Fruit fly (Drosophila melanogaster) S2 (cell line): ENCODE results near the gene CG5790.

Experiments
- CG8478 ChIP-seq: fragments of >200 bp; optimal IDR thresholded peaks from 2 replicates; lab custom pipeline; 2018
- CTCF ChIP-seq, 2 experiments: fragments of >200 bp; optimal IDR thresholded peaks; 2 replicates each; lab custom pipeline; 2018

The CG5790 gene

DNA sequence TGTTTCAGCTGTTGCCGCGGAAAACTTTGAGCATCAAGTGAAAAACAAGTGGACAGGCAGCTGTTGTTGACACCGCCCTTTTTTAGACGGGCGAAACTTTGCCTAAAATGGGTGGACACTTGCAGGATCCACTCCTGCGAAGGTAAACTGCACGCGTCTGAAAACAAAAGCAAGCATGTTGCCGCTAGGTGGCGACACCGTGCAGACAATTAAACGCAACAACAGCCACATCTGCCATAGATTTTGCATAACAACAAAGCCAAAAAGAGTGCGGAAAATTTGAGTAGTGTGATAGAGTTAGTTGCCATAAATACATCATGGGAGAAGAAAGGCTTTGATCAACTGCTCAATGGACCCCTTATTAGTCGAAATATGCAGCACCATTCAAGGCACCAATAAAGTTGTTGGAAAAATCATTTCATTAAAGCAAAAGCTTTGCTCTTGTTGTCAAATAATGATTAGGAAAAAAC, at the start of gene CG5790:
CG5790 (plus strand) TSS at position 420 of the 470 bp plus-strand sequence.
- TF ChIP-seq CG8478 (lab: Kevin White, UChicago) (no peak), CTCF (optimal IDR thresholded peaks at IDR 0.05; lab: Kevin White, UChicago) (peak; percentile 82 to 90)

DNA sequence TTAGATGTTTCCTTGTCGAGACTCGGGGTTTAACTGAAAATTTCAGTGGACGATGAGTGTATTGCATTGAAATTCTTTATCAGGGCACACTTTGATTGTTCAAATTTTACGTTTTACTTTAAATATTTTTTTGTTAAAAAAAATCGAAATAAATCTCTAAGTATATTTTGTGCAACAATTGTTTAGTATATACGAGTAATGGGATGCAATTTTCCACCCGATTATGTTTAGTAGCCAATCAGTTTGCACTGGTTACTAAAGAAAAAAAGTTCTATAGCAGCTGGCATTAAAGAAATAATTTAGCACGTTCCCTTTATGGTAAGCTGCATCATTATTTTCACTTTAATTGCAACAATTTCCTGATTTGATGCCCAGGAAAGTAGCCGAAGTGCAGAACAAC, 36.8 kb upstream of the CG5790 start, which contains the start of gene CG31788:
CG31788 (minus strand) TSS at position 101 of the 400 bp plus-strand sequence.
- TF ChIP-seq CTCF (optimal IDR thresholded peaks at IDR 0.05; lab: Kevin White, UChicago) (no peak), CG8478 (lab: Kevin White, UChicago) (no peak)

DNA sequence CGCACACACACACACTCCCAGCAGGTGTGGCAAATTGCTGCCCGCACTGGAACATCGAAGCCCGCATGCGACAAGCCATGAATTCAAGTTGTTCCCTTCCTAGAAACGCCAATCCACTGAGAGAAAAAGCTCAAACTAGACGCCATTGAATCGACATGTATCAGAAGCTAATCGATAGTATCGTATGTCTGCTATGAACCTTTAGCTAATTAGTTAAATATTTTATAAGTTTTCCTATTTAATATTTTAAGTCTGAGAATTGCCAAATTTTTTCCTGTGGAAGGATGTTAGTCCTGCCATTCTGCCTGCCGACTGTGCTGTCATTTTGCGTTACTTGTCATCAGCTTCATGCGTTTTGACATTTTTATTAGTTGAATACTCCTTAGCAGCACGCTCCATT, 26.8 kb upstream of the CG5790 start:
- TF ChIP-seq CG8478 (lab: Kevin White, UChicago) (no peak), CTCF (optimal IDR thresholded peaks at IDR 0.05; lab: Kevin White, UChicago) (no peak)

DNA sequence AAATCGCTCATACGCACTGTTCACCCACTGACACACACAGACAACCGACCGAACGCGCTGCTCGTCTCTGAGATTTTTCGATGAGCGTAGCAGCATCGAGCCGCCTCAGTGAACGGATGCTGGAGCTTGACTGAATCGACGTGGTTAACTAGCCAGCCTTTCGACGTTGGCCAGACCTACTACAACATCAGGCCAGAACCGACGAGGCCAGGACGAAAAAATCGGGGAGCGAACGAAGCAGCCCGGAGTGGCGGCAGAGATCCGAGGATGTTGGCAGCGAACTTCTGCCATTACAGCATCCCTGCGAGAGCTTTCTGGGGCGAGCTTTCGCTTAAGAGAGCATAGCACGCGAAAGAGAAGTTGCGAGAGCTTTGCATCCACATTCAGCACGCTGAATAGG, 19.0 kb upstream of the CG5790 start, which contains the start of gene CG42750:
CG42750 (minus strand) TSS at position 108 of the 400 bp plus-strand sequence.
- TF ChIP-seq CTCF (optimal IDR thresholded peaks at IDR 0.05; lab: Kevin White, UChicago): no peak
- TF ChIP-seq CG8478 (lab: Kevin White, UChicago): no peak

DNA sequence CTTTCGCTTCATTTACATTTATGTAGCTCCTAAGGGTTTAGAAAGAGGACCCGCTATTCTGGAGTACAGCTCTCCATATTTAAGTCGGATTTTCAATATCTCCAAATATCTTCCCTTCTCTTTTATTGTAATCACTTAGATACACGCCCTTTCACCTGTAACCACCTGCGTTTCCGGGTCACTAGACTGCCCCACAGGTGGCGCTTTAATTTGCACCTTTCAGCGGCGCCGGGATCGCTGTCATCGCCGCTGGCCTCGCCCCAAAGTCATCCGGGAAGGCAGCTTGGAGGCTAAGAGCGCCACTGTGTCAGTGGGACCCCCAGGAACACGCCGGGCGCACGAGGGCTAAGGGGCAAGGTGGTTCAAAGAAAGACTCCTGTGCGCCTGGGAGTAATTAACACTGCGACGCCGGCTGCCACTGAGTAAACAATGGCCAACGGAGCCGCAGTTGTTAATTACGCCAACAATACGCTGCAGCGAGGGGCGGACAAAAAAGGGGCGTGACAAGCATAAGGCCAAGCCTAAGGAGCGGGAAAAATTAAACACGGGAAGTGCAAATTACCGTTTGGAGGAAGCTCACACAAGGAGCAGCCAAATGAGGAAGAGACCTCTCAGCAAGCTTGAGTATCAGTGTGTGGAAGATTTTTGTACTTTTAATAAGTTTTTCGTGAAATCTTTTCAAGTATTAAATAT, 10.3 kb upstream of the CG5790 start:
- peak; percentile 59 to 67 for TF ChIP-seq CTCF (optimal IDR thresholded peaks at IDR 0.05; lab: Kevin White, UChicago)
- TF ChIP-seq CG8478 (lab: Kevin White, UChicago): no peak

DNA sequence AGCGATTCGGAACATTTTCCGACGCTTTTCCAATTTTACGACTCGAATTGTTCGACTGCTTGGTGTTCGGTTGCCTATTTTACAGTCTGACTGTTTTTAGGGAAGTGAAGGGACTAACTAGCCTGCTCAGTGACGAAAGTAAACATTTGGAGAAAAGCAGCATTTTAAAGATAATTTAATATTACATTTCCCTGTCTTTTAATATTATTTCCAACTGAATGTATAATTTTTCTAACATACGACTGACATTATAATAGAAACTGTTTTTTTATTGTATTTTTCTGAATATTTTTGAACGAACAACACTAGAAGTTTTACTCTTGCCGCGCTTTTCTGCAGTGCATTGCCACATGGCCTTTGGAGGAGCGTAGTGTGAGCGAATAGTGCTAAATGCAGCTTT, 9.0 kb upstream of the CG5790 start, which contains the start of gene CG31787:
CG31787 (minus strand) TSS at position 101 of the 400 bp plus-strand sequence.
- TF ChIP-seq CG8478 (lab: Kevin White, UChicago): no peak
- no peak for TF ChIP-seq CTCF (optimal IDR thresholded peaks at IDR 0.05; lab: Kevin White, UChicago)

DNA sequence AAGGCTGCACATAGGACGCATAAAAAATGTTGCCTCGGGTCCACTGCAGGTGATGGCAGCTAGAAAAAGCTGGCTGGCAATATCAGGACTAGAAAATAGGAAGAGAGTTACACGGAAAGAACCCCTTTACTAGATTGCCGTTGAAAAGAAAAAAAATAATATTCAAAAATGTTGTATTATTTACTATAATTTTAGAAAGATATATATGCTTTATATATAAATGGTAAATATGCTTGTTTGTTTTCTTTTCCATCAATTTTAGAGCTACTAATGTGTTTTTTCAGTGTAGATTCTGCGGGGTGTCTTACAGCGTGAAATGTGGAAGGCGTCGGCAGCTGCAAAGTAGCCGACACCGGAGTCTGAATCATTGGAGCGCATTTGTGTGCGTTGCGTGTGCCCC, 7.5 kb upstream of the CG5790 start:
- TF ChIP-seq CG8478 (lab: Kevin White, UChicago): no peak
- no peak for TF ChIP-seq CTCF (optimal IDR thresholded peaks at IDR 0.05; lab: Kevin White, UChicago)

DNA sequence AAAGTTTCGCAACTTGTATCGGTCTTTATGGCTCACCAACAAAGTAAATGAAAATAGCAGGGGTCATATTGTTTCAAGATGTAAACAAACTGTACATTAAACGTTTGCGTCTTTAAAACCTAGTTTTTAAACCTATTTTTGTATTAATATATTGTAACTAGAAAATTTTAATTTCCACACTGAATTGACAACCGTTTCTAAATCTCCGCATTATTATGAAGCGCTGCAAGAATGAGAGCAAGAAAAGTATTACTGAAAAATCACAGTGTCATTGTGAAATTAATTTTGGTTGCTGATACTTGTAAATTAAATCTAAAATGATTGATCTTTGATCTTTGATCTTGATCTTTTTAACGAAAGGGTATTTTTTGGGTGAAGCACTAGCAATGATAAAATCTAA, 3.3 kb upstream of the CG5790 start, which contains the start of gene CG43362:
CG43362 (minus strand) TSS at position 101 of the 400 bp plus-strand sequence.
- TF ChIP-seq CTCF (optimal IDR thresholded peaks at IDR 0.05; lab: Kevin White, UChicago) (no peak), CG8478 (lab: Kevin White, UChicago) (no peak)

DNA sequence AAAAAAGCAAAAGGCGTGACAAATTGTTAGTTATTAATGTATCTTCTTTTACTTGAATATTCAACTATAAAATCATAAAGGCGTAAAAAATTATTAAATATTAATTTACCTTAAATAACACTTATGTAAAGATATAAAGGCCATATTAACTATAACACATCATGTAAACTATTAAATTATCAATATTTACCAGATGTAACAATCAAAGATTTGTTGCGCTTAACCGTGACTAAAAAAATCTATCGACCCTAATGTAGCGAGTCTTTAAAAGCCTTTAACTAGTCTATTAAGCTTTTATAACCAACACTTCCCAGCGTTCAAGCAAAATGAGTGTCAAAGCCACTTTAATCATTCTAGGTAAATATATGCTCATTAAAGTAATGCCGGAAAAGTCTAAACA, 2.4 kb upstream of the CG5790 start, which contains the start of gene Sfp36F:
Sfp36F (plus strand) TSS at position 301 of the 400 bp plus-strand sequence.
- TF ChIP-seq CTCF (optimal IDR thresholded peaks at IDR 0.05; lab: Kevin White, UChicago) (no peak), CG8478 (lab: Kevin White, UChicago) (no peak)

DNA sequence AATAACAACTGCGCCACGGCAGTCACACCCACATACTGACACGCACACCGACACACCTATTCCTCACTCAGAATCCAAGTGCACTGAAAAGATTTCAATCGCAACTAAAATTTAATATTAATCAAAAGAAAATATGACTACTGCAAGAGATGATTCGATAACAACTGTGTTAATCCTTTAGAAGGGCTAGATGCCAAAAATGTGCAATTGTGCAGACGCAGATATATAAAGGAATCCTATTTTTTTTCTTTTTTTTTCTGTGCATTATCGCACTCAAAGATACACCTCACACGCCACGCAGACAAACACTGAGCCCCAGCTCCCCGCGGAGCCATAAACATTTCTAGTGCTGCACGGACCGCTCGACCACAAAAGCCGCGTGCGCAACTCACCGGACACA, 3.9 kb downstream of the CG5790 start:
- TF ChIP-seq CG8478 (lab: Kevin White, UChicago) (no peak), CTCF (optimal IDR thresholded peaks at IDR 0.05; lab: Kevin White, UChicago) (no peak)

DNA sequence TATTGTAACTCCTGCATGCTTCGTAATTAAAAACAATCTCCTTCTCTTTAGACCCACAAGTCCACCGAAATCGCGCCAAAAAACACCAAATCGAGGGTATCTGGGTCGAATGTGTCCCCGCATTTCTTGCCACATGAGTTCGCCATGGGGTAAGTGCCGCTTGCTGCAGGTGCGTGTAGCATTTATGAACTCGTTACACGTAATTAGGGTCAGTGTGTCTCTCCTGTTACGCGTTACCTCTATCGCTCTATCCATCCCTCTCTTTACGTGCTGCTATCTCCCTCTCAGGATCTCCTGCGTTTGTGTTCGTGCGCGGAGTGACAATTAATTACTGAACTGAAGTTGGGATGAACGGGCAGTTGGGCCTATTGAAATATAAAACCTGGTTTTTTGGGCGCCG, 8.1 kb downstream of the CG5790 start:
- TF ChIP-seq CTCF (optimal IDR thresholded peaks at IDR 0.05; lab: Kevin White, UChicago): no peak
- TF ChIP-seq CG8478 (lab: Kevin White, UChicago): no peak

DNA sequence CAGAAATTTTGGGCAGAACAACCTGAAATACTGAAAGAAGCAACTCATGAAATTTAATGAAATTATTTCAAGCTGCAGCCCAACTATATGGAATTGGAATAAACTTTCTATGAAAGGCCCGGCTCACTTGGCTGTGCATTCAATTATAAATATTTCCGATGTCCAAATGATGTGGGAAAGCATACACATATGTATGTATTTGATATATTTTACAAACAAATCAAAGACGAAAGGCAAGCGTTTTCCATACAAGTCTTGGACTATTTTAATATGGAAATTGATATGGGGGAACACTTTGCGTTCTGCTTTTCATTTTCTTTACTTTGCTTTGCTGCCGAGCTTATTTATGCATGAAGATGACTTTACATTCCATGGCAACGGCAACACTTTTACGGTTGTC, 9.8 kb downstream of the CG5790 start:
- TF ChIP-seq CG8478 (lab: Kevin White, UChicago) (no peak), CTCF (optimal IDR thresholded peaks at IDR 0.05; lab: Kevin White, UChicago) (no peak)

DNA sequence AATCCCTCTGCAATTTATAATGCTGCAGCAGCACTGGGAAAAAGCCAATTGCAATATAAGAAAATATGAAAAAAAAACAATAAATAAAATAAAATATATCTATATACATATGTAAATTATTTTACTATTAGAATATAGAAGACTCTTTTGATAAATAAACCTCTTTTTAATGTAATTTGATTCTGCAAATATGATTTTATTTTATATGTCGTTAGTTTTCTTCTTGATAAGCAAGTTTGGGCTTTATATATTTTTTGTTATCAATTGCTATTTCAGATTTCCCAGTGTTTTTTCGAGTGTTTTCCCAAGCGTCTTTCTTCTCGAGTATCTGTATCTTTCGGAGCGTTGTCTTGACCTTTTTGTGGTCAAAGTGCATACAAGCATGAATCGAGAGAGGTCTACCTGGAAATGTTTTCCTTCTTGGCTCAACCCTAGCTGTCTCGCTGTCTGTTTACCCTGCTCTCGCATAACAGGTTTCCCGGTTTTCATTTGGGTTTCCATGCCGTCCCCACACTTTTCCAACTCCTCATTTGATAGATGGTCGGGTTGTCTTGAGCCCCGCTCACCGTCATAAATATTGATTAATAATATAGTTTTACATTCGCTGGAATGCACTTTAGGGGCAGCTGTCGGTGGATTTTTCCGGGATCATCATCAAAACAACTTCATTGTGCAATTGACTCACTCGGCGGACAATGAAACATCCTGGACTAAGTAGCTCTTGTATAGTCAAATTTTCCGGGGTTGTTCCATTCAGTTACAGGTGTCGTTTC, 10.6 kb downstream of the CG5790 start:
- TF ChIP-seq CTCF (optimal IDR thresholded peaks at IDR 0.05; lab: Kevin White, UChicago): no peak
- TF ChIP-seq CG8478 (lab: Kevin White, UChicago): no peak

DNA sequence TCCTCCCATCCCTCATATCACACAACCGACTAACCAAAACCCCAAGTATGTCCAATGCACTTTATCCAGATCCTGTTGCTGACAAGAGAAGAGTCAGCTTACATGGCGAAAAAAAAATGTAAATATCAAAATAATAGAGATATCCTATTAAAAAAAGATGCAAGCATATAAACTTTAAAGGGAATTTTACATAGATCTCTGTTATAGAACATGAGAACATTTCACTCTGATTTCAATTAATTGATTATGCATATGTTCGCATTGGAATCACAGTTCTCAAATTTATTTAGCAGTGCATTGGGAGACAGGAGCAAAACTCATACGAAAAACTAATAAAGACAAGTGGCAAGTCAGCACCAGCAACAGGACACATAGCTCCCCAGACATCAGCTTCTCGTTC, 13.2 kb downstream of the CG5790 start:
- TF ChIP-seq CTCF (optimal IDR thresholded peaks at IDR 0.05; lab: Kevin White, UChicago) (no peak), CG8478 (lab: Kevin White, UChicago) (no peak)

DNA sequence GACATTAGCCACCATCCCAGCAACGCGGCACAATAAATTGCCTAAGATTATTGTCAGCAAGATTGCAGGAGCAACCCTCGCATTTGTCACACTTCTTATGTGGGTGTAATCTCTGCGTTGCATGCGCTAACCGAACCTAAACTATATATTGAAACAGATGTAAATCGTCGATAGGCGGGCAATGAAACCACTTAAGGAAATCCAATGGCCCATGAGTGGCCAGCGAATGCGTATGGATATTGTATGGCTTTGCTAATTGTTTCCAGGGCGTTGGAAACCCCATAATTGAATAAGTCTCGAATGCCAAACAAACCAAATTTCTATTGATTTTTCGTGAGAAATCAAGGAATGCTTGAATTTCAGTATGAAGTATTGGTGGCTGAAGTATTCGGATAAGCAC, 14.0 kb downstream of the CG5790 start:
- TF ChIP-seq CTCF (optimal IDR thresholded peaks at IDR 0.05; lab: Kevin White, UChicago): no peak
- TF ChIP-seq CG8478 (lab: Kevin White, UChicago): no peak
